Worm (Caenorhabditis elegans): ENCODE measurements around the gene cul-6.

cul-6 gene

DNA sequence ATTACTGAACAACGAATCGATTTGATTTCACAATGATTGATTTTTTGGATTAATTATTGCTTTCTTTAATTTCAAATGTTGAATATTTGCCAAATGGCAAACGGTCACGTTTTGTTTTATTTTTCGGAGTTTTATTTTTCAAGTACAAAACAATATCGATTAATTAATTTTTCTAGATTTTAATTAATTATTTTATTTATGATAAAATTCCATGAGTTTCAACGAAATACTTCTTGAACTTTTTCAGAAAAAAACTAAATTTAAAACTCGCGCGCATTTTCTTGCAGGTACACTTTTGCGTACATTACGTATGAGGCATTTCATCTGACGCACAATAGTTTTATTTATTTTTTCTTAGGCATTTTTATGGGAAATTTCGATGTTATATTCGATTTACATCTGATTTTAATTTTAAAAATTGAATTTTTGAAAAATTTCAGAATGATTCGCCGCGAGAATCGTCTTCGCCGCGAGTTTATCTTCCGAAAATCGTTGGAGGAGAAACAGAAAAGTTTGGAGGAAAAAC, 31.3 kb downstream of the cul-6 start, which contains the start of the genes ZK795.2 and ZK795.3 (continued):
- TF ChIP-seq pha-4 (tag; optimal IDR thresholded peaks at IDR 0.05) = peak; percentile 90
- peak; percentile 71 for TF ChIP-seq nfya-1 (tag; optimal IDR thresholded peaks at IDR 0.05; ENCODE audit: insufficient read depth)
- no peak for TF ChIP-seq ZK546.5 (tag; optimal IDR thresholded peaks at IDR 0.05)
- peak in 1 of 2 experiments; percentile 18 for TF ChIP-seq eor-1 (tag; optimal IDR thresholded peaks at IDR 0.05)
- TF ChIP-seq nhr-28 (tag; optimal IDR thresholded peaks at IDR 0.05) = no peak
- TF ChIP-seq nhr-25 (tag; optimal IDR thresholded peaks at IDR 0.05) = no peak
- no peak for TF ChIP-seq fkh-10 (GFP tag; optimal IDR thresholded peaks at IDR 0.05)
- TF ChIP-seq elt-3 (tag; optimal IDR thresholded peaks at IDR 0.05) = no peak
- no peak for TF ChIP-seq nhr-237 (tag; optimal IDR thresholded peaks at IDR 0.05)
- TF ChIP-seq lsy-12 (tag; optimal IDR thresholded peaks at IDR 0.05) = no peak
- TF ChIP-seq nhr-43 (tag; optimal IDR thresholded peaks at IDR 0.05; ENCODE audit: poor library complexity, severe bottlenecking) = peak; percentile 18
- no peak for TF ChIP-seq nhr-11 (tag; optimal IDR thresholded peaks at IDR 0.05)
- TF ChIP-seq elt-2 (tag; optimal IDR thresholded peaks at IDR 0.05) = peak; percentile 6
- no peak for TF ChIP-seq lin-39 (tag; optimal IDR thresholded peaks at IDR 0.05)
- no peak for TF ChIP-seq ceh-16 (tag; optimal IDR thresholded peaks at IDR 0.05)
- peak; percentile 61 for TF ChIP-seq hmg-11 (tag; optimal IDR thresholded peaks at IDR 0.05)
- TF ChIP-seq pqm-1 (tag; optimal IDR thresholded peaks at IDR 0.05) = no peak
- TF ChIP-seq tbx-2 (tag; optimal IDR thresholded peaks at IDR 0.05) = no peak
- no peak for TF ChIP-seq ama-1 (optimal IDR thresholded peaks at IDR 0.05)
- no peak for TF ChIP-seq jun-1 (tag; optimal IDR thresholded peaks at IDR 0.05)
- TF ChIP-seq nhr-12 (tag; optimal IDR thresholded peaks at IDR 0.05) = no peak
- no peak for TF ChIP-seq nhr-76 (tag; optimal IDR thresholded peaks at IDR 0.05)

DNA sequence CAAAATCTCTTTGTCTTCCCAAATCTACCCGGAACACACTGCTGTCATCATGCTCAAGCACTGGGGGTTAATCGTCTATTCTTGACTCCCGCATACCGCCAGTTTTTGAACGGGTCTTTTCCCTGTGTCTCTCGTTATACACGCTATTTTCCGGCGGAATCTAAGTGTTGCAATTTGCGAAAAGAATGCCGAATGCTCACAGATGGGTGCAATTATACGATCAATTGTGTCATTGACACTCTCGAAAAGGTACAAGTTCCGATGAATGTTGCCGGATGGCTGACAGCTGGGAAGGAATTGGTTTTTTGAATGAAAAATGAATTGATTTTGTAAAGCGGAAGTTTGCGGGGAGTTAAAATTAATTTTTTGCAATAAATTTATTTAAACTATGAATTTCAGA, 38.3 kb downstream of the cul-6 start:
- TF ChIP-seq hmg-11 (tag; optimal IDR thresholded peaks at IDR 0.05) = no peak
- no peak for TF ChIP-seq ceh-82 (tag; optimal IDR thresholded peaks at IDR 0.05)
- TF ChIP-seq lin-39 (tag; optimal IDR thresholded peaks at IDR 0.05) = no peak
- TF ChIP-seq nhr-43 (tag; optimal IDR thresholded peaks at IDR 0.05; ENCODE audit: poor library complexity, severe bottlenecking) = no peak
- no peak for TF ChIP-seq eor-1 (tag; optimal IDR thresholded peaks at IDR 0.05)
- no peak for TF ChIP-seq R02D3.7 (tag; optimal IDR thresholded peaks at IDR 0.05)
- TF ChIP-seq nhr-25 (tag; optimal IDR thresholded peaks at IDR 0.05) = no peak
- no peak for TF ChIP-seq ceh-16 (tag; optimal IDR thresholded peaks at IDR 0.05)

DNA sequence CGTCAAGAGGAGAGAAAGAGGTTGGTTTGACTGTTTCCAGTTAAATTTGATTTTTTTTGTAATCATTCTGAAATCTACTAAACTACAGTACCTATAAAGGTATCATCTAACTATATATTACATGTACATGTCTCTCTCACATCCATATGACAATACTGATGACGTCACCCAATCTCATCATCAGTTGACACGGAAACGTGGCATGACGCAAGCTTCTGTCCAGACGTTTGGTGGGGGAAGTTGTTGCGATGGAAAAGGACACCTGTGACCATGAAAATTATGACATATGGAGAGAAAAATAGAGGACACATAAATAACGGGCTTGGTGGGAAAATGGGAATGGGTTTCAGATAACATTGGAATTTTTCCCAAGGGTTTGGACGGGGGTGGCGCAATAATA, 41.2 kb downstream of the cul-6 start:
- TF ChIP-seq elt-1 (tag; optimal IDR thresholded peaks at IDR 0.05) = no peak
- no peak for TF ChIP-seq elt-3 (tag; optimal IDR thresholded peaks at IDR 0.05)
- TF ChIP-seq fkh-2 (tag; optimal IDR thresholded peaks at IDR 0.05) = no peak
- no peak for TF ChIP-seq ztf-4 (tag; optimal IDR thresholded peaks at IDR 0.05)

DNA sequence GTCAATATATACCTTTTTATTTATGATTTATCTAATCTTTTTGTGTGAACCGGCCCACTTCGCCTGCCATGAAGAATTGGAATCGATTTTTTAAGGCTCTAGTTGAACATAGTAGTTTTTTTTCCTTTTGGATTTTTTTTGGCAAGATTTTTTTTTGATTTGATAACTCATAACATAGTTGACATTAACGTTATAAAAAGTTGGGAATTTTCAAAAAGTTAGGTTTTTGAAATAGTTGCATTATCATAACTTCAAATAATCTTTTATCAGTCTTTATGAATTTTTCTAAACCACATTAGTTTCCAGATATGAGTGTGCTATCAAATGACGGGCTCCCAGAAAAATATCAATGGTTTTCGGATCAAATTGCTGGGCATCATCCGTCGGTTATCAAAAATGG, 42.4 kb downstream of the cul-6 start, which contains the start of gene ipmk-1:
ipmk-1 (plus strand) TSS at position 301 of the 400 bp plus-strand sequence.
- TF ChIP-seq pha-4 (tag; optimal IDR thresholded peaks at IDR 0.05) (no peak), R02D3.7 (tag; optimal IDR thresholded peaks at IDR 0.05) (no peak), ZK546.5 (tag; optimal IDR thresholded peaks at IDR 0.05) (no peak), ztf-4 (tag; optimal IDR thresholded peaks at IDR 0.05) (no peak), fos-1 (tag; optimal IDR thresholded peaks at IDR 0.05) (no peak), elt-2 (tag; optimal IDR thresholded peaks at IDR 0.05) (no peak), nhr-11 (tag; optimal IDR thresholded peaks at IDR 0.05) (no peak), nfya-1 (tag; optimal IDR thresholded peaks at IDR 0.05; ENCODE audit: insufficient read depth) (no peak), nhr-76 (tag; optimal IDR thresholded peaks at IDR 0.05) (no peak), nhr-23 (tag; optimal IDR thresholded peaks at IDR 0.05) (no peak), fkh-10 (GFP tag; optimal IDR thresholded peaks at IDR 0.05) (no peak), hmg-11 (tag; optimal IDR thresholded peaks at IDR 0.05) (no peak), lin-39 (tag; optimal IDR thresholded peaks at IDR 0.05) (no peak), fkh-2 (tag; optimal IDR thresholded peaks at IDR 0.05) (no peak), ceh-16 (tag; optimal IDR thresholded peaks at IDR 0.05) (no peak), ceh-82 (tag; optimal IDR thresholded peaks at IDR 0.05) (no peak), egl-5 (tag; optimal IDR thresholded peaks at IDR 0.05) (no peak), unc-39 (tag; optimal IDR thresholded peaks at IDR 0.05) (no peak), skn-1 (tag; optimal IDR thresholded peaks at IDR 0.05) (no peak), nhr-25 (tag; optimal IDR thresholded peaks at IDR 0.05) (no peak)

DNA sequence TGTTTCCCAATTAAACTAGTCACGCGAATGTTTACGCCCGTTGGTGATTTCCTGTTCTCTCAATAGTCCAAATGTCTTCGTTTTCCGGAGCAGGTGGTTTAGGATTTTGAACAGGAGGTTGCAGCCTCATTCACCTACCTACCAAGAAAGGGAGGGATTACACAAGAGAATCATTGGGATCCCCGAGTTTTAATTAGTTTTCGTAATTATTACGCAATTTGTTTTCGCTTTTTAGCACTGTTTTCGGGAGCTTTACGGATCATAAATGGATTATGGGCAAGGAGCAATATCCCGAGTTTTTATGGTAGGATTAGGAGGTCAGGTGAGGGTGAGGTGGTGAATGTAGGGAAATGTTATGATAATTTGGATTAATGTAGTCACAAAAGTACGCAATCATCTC, 44.3 kb downstream of the cul-6 start:
- no peak for TF ChIP-seq tbx-2 (tag; optimal IDR thresholded peaks at IDR 0.05)
- TF ChIP-seq ztf-4 (tag; optimal IDR thresholded peaks at IDR 0.05) = no peak
- no peak for TF ChIP-seq unc-39 (tag; optimal IDR thresholded peaks at IDR 0.05)
- TF ChIP-seq elt-2 (tag; optimal IDR thresholded peaks at IDR 0.05) = no peak
- no peak for TF ChIP-seq aly-2 (tag; optimal IDR thresholded peaks at IDR 0.05)
- TF ChIP-seq lsy-12 (tag; optimal IDR thresholded peaks at IDR 0.05) = no peak
- TF ChIP-seq lin-15B (tag; optimal IDR thresholded peaks at IDR 0.05) = no peak
- no peak for TF ChIP-seq skn-1 (tag; optimal IDR thresholded peaks at IDR 0.05)
- no peak for TF ChIP-seq zag-1 (tag; optimal IDR thresholded peaks at IDR 0.05)
- no peak for TF ChIP-seq nfya-1 (tag; optimal IDR thresholded peaks at IDR 0.05; ENCODE audit: insufficient read depth)
- no peak for TF ChIP-seq nhr-76 (tag; optimal IDR thresholded peaks at IDR 0.05)
- no peak for TF ChIP-seq nhr-25 (tag; optimal IDR thresholded peaks at IDR 0.05)
- no peak for TF ChIP-seq nhr-77 (tag; optimal IDR thresholded peaks at IDR 0.05)
- TF ChIP-seq nhr-237 (tag; optimal IDR thresholded peaks at IDR 0.05) = no peak

Measured in whole organism, L3 larva.